Worm (Caenorhabditis elegans) whole organism, midembryonic: ENCODE data around the gene T19H5.7.

Experiments
- T22C8.4 ChIP-seq: fragments of 200-800 bp; sonication (Bioruptor generic); IDR thresholded peaks from 2 replicates; pipeline ENCODE4 v1.3.6; 2022; ENCODE audit warnings: missing genetic modification characterization, missing compliant biosample characterization
- cog-1 ChIP-seq: sonication (generic microtip); optimal IDR thresholded peaks from 2 replicates; lab custom pipeline; 2016; ENCODE audit warnings: missing genetic modification characterization, missing compliant biosample characterization
- flt-1 ChIP-seq: fragments of 200-800 bp; sonication (Bioruptor generic); IDR thresholded peaks from 2 replicates; pipeline ENCODE4 v1.3.6; 2022; ENCODE audit warnings: missing genetic modification characterization, missing compliant biosample characterization
- klf-2 ChIP-seq: fragments of 200-800 bp; sonication (Bioruptor generic); conservative IDR thresholded peaks from 2 replicates; pipeline ENCODE4 v1.3.6; 2022; ENCODE audit warnings: missing genetic modification reagents, missing genetic modification characterization, missing compliant biosample characterization
- med-1 ChIP-seq: sonication (generic microtip); optimal IDR thresholded peaks from 2 replicates; lab custom pipeline; 2017; ENCODE audit warnings: missing genetic modification characterization, mild to moderate bottlenecking, missing compliant biosample characterization, antibody characterized with exemption, missing genetic modification reagents; ENCODE audit not compliant: insufficient read depth
- ref-1 ChIP-seq: fragments of 200-800 bp; sonication (Bioruptor generic); conservative IDR thresholded peaks from 2 replicates; pipeline ENCODE4 v1.3.6; 2022; ENCODE audit warnings: missing genetic modification reagents, missing genetic modification characterization, missing compliant biosample characterization
- tab-1 ChIP-seq: fragments of 200-800 bp; sonication (Bioruptor generic); IDR thresholded peaks from 2 replicates; pipeline ENCODE4 v1.3.6; 2022; ENCODE audit warnings: missing genetic modification characterization, missing compliant biosample characterization
- ztf-23 ChIP-seq: fragments of 200-800 bp; sonication (Bioruptor generic); IDR thresholded peaks from 2 replicates; pipeline ENCODE4 v1.3.6; 2022; ENCODE audit warnings: missing genetic modification reagents, missing genetic modification characterization, missing compliant biosample characterization
- ztf-29 ChIP-seq: fragments of 200-800 bp; sonication (Bioruptor generic); IDR thresholded peaks from 2 replicates; pipeline ENCODE4 v1.3.6; 2022; ENCODE audit warnings: missing genetic modification reagents, missing genetic modification characterization, missing compliant biosample characterization

The T19H5.7 gene

DNA sequence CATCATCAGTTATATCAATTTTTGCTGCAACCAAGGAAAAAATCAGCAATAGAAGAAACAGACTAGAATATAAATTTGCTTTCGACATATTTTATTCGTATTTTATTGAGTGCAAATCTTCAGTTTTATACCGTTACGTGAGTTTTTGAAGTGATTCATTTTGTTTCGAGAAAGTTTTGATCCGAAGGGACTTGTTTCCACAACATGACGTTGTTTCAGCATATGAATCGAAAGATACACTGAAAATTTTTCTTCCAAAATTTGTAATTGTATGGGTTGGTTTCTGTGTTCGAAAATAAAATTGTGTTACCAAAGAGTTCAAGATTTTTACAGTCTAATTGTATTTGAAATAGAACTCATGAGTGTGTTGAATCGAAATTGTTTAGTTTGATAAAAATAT, at the start of gene T19H5.7:
T19H5.7 (minus strand) TSS at position 101 of the 400 bp plus-strand sequence.
- TF ChIP-seq ref-1 (GFP tag; lab: Robert Waterston, UW) (no peak), klf-2 (GFP tag; lab: Robert Waterston, UW) (no peak), ztf-29 (no peak), T22C8.4 (GFP tag; lab: Robert Waterston, UW) (no peak), cog-1 (tag; lab: Kevin White, UChicago) (no peak), ztf-23 (no peak), med-1 (GFP tag; lab: Kevin White, UChicago) (no peak), tab-1 (GFP tag; lab: Robert Waterston, UW) (no peak), flt-1 (GFP tag; lab: Robert Waterston, UW) (no peak)

DNA sequence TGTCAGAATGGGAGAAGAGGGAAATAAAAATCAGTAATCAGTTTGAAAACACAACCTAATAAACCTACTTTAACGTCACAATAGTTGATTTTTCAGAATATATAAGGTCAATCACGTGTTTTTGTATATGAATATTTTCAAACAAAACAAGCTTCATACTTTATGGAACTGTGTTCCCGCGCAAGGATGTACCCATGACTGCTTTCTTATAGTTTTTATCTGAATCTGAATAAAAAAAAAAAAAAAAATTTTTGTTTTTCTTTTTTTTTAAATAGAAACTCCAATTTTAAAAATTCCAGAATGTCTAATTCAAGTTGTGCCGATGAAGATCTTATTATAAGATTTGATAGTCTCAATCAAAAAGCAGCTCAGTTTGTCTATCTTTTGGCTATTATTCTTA, 48.6 kb upstream of the T19H5.7 start, which contains the start of gene sra-2:
sra-2 (plus strand) TSS at position 301 of the 400 bp plus-strand sequence.
- TF ChIP-seq tab-1 (GFP tag; lab: Robert Waterston, UW) = no peak
- no peak for TF ChIP-seq ztf-29
- no peak for TF ChIP-seq klf-2 (GFP tag; lab: Robert Waterston, UW)
- TF ChIP-seq ztf-23 = no peak
- no peak for TF ChIP-seq flt-1 (GFP tag; lab: Robert Waterston, UW)
- no peak for TF ChIP-seq T22C8.4 (GFP tag; lab: Robert Waterston, UW)
- no peak for TF ChIP-seq ref-1 (GFP tag; lab: Robert Waterston, UW)
- no peak for TF ChIP-seq med-1 (GFP tag; lab: Kevin White, UChicago)
- TF ChIP-seq cog-1 (tag; lab: Kevin White, UChicago) = no peak

DNA sequence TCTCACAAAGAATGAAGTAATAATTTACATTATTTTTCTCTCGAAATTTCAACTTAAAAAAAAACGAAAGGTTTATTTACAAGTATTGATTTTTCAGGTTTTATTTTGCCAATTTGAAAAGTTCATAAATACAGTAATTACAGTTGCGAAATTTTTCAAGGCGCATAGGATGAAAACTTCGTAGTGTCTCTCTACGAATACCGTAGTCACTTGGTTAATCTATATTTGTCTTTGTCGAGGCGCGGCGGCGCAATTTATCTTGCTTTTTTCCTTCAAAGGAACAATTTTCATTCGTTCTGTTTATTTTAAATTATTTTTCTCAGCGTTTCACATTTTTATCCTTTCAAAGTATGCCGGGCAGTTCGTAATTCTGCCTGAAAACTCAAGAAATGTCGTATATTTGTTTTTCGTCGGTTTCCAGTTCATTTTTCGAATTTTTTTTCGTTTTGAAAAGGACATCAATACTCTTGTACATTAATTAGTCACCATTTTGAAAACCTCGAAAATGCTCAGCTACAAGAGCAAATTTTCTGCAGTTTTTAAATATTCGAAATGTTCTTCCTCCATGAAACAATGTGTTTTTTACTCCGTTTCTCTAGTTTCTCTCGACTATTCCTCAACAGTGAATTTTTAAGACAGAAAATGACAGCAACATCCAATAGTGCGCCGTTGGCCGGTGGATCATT, 43.8 kb upstream of the T19H5.7 start, which contains the start of gene mex-6:
mex-6 (plus strand) TSS at position 636 of the 686 bp plus-strand sequence.
- TF ChIP-seq ztf-29 (no peak), flt-1 (GFP tag; lab: Robert Waterston, UW) (no peak), ref-1 (GFP tag; lab: Robert Waterston, UW) (no peak), ztf-23 (no peak), klf-2 (GFP tag; lab: Robert Waterston, UW) (no peak), med-1 (GFP tag; lab: Kevin White, UChicago) (no peak), T22C8.4 (GFP tag; lab: Robert Waterston, UW) (no peak), tab-1 (GFP tag; lab: Robert Waterston, UW) (no peak), cog-1 (tag; lab: Kevin White, UChicago) (no peak)

DNA sequence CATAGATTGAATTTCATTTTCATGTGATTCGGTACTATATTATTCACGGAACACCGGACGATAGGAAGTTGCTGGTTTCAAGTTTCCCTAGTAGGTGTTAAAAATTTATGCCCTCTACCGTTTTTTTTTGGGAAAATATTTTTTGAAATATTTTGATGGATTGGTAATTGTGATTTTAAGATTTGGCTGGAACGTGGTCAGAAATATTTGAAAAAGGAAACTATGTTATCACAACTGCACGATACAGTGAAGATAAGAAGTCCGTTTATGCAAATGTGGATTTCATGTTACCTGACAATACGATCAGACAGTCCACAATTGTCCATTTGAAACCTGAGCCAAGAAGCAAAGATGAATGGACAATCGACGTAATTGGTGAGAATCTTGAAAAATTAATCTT, 43.1 kb upstream of the T19H5.7 start, which contains the start of gene AH6.17:
AH6.17 (plus strand) TSS at position 185 of the 400 bp plus-strand sequence.
- TF ChIP-seq klf-2 (GFP tag; lab: Robert Waterston, UW) = no peak
- TF ChIP-seq ztf-29 = no peak
- TF ChIP-seq ztf-23 = no peak
- TF ChIP-seq tab-1 (GFP tag; lab: Robert Waterston, UW) = no peak
- TF ChIP-seq flt-1 (GFP tag; lab: Robert Waterston, UW) = no peak

DNA sequence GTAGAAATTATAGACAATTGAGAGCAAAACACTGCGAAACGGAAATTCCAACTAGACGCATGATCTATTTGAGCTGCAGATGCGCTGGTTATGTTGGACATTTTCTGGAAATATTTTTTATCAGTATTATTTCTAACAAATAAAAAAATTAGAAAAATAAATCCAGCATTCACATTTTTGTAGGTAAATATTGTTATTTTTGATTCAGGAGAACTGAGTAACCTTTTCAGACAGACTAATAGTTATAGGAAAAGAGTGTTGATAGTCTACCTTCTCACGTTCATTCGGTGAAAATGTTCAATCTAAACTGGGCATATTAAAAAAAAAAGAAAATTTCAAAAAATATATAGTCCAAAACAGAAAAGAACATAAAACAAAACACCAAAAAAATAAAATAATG, 41.7 kb upstream of the T19H5.7 start, which contains the start of gene sra-1:
sra-1 (minus strand) TSS at position 101 of the 400 bp plus-strand sequence.
- TF ChIP-seq flt-1 (GFP tag; lab: Robert Waterston, UW) = no peak
- no peak for TF ChIP-seq klf-2 (GFP tag; lab: Robert Waterston, UW)
- TF ChIP-seq ref-1 (GFP tag; lab: Robert Waterston, UW) = no peak
- no peak for TF ChIP-seq cog-1 (tag; lab: Kevin White, UChicago)
- TF ChIP-seq ztf-23 = no peak
- TF ChIP-seq tab-1 (GFP tag; lab: Robert Waterston, UW) = no peak

DNA sequence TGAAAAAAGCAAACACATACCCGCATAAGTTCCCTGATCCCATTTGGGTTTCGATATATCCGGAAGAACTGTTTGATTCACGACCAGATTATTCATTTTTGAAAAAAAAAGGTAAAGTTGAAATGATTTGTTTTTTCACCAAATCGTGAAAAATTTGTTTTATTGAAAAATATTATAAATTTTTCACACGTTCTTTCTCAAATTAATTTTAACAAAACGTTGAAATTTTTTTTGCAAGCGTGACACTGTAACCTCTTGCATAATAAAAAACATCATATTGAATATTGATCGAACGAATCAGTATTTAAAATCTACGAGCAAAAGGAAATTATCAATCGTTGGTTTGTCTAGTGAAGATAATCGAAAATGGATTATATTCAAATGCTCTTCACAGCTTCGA, 38.9 kb upstream of the T19H5.7 start, which contains the start of the genes sfxn-1.1 and AH6.3:
sfxn-1.1 (minus strand) TSS at position 101 of the 400 bp plus-strand sequence.
AH6.3 (plus strand) TSS at position 275 of the 400 bp plus-strand sequence.
- TF ChIP-seq ztf-23 = no peak
- no peak for TF ChIP-seq cog-1 (tag; lab: Kevin White, UChicago)
- TF ChIP-seq klf-2 (GFP tag; lab: Robert Waterston, UW) = no peak
- TF ChIP-seq ref-1 (GFP tag; lab: Robert Waterston, UW) = no peak
- no peak for TF ChIP-seq T22C8.4 (GFP tag; lab: Robert Waterston, UW)
- TF ChIP-seq ztf-29 = no peak
- TF ChIP-seq med-1 (GFP tag; lab: Kevin White, UChicago) = no peak
- no peak for TF ChIP-seq flt-1 (GFP tag; lab: Robert Waterston, UW)
- no peak for TF ChIP-seq tab-1 (GFP tag; lab: Robert Waterston, UW)

DNA sequence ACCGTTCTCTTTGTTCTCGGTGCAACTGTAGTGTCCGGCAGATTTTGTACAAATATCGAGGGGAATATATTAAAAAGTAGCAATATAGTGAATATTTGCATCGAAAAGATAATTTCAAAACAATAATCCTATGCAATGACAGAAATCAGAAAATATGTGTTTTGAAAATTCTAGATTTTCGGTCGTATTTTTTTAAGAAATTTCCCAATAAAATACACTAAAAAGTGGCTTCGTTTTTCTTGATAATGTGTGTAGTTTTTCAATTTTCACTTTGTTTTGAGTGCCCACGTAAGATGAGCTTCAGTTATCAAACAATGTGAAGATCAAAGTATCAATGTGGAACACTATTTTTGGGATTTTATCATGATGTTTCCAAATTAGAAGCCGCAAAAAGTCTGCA, 36.9 kb upstream of the T19H5.7 start, which contains the start of gene gcy-1:
gcy-1 (minus strand) TSS at position 101 of the 400 bp plus-strand sequence.
- TF ChIP-seq T22C8.4 (GFP tag; lab: Robert Waterston, UW) (no peak), ztf-29 (no peak), tab-1 (GFP tag; lab: Robert Waterston, UW) (no peak)

DNA sequence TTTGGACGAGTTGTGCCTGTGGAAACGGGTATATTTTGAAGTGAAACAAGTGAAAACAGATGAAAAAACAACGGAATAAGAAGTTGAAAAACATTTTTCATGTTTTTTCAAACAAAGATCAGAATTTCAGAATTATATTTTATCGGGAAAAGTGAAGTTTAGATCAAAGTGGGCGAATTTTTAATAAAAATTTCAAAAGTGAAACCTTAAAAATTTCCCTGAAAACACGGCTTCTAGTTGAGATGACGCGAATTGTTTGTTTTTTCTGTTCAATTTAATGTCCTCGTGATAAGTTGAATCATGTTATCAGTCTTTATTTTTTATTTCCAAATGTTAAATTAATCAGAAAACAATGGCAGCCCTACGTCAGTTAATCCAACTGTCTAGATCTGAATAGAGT, 27.3 kb upstream of the T19H5.7 start, which contains the start of gene gcy-3:
gcy-3 (minus strand) TSS at position 101 of the 400 bp plus-strand sequence.
- TF ChIP-seq T22C8.4 (GFP tag; lab: Robert Waterston, UW) = no peak

DNA sequence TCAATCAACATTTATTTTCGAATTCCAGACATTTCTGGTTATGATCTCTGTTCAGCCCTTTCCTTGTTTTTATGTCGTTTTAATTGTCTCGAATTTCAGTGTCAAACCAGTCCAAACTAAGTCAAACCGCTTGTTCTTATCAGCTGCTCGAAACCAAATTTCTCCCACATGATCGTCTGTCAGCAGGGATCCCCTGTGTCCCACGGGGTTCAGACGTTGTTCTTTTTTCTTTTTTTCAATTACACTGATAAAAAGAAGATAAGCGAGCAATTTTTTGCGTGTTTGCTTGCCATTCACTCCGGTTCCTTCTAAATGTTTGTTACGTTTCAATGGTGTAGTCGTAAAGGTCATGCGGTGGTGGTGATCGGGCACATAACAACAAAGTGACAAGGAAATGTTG, 22.0 kb upstream of the T19H5.7 start:
- TF ChIP-seq ztf-23 = no peak
- TF ChIP-seq ztf-29 = no peak
- no peak for TF ChIP-seq T22C8.4 (GFP tag; lab: Robert Waterston, UW)
- TF ChIP-seq tab-1 (GFP tag; lab: Robert Waterston, UW) = no peak
- TF ChIP-seq cog-1 (tag; lab: Kevin White, UChicago) = no peak
- no peak for TF ChIP-seq klf-2 (GFP tag; lab: Robert Waterston, UW)
- TF ChIP-seq ref-1 (GFP tag; lab: Robert Waterston, UW) = no peak
- TF ChIP-seq flt-1 (GFP tag; lab: Robert Waterston, UW) = no peak
- no peak for TF ChIP-seq med-1 (GFP tag; lab: Kevin White, UChicago)
